Fruit fly (Drosophila melanogaster): ENCODE measurements around the gene CycE.
"Not testable (repeated sequence)": the region's sequence is repeated elsewhere in the genome, so short reads cannot be mapped to it uniquely, and the experiment has no call there.

Gene CycE

DNA sequence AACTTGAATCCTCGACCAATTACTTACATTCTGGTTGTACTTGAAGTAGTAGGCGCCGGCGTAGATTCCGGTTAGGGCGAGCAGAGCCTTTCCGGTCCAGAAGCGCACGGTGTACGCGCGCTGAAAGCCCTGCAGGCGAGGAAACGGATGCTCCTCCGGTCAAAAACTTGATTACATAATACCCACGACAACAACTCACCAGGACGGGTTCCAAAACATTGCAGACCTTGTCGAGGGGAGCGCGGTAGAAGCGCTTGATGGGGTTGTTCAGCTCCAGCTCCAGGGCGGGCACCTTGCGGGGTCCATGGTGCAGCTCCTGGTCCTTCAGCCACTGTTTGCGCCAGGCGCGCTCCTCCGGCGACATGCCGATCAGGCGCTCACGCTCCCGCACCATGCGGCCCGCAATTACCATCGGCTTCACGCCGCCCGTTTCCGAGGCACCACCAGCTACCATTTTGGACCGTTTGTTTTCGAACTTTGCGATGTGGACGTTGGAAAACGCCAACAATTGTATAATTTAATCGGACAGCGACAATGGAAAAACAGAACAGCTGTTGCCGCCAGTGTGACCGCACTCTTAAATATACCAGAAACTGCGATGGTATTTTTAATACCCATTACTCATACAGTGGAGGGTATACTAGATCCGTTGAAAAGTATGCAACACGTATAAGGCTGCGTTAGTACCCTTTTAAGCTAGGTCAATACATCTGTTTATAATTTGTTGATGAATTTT, 2.7 kb upstream of the CycE start, which contains the start of gene ND-B17:
Gene ND-B17, minus strand, starts transcription at position 556 of the 736 bp plus-strand sequence.
- TF ChIP-seq CG8478 (optimal IDR thresholded peaks at IDR 0.05): no peak
- TF ChIP-seq CTCF (optimal IDR thresholded peaks at IDR 0.05): no peak

DNA sequence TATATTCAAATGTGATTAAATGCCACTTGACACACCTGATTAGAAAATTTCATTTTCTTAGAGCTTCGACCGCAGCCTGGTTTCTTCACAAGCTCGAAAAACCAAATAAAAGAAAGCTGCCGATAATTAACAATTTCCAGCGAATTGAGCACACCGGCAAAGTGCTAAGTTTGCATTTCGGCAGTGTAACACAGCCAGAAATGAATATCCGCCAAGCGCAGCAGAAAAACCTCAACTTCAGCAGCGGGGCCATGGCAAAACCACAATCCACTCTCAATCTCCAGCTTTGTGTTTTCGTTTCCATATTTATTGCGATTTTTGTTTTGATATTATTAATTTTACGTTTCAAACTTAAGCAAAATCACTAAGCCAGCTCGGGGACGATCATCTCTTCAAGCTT, 1.4 kb upstream of the CycE start:
- TF ChIP-seq CG8478 (optimal IDR thresholded peaks at IDR 0.05): no peak
- no peak for TF ChIP-seq CTCF (optimal IDR thresholded peaks at IDR 0.05)

dm6 chr2L:15748261-15748553, 257 bp upstream of the CycE start:
- TF ChIP-seq CG8478 (optimal IDR thresholded peaks at IDR 0.05): no peak
- no peak for TF ChIP-seq CTCF (optimal IDR thresholded peaks at IDR 0.05)

dm6 chr2L:15746600-15747393, 1.2 kb downstream of the CycE start:
- no peak for TF ChIP-seq CTCF (optimal IDR thresholded peaks at IDR 0.05)
- no peak for TF ChIP-seq CG8478 (optimal IDR thresholded peaks at IDR 0.05)

dm6 chr2L:15745989-15746388, 2.0 kb downstream of the CycE start:
- TF ChIP-seq CTCF (optimal IDR thresholded peaks at IDR 0.05): no peak
- no peak for TF ChIP-seq CG8478 (optimal IDR thresholded peaks at IDR 0.05)

DNA sequence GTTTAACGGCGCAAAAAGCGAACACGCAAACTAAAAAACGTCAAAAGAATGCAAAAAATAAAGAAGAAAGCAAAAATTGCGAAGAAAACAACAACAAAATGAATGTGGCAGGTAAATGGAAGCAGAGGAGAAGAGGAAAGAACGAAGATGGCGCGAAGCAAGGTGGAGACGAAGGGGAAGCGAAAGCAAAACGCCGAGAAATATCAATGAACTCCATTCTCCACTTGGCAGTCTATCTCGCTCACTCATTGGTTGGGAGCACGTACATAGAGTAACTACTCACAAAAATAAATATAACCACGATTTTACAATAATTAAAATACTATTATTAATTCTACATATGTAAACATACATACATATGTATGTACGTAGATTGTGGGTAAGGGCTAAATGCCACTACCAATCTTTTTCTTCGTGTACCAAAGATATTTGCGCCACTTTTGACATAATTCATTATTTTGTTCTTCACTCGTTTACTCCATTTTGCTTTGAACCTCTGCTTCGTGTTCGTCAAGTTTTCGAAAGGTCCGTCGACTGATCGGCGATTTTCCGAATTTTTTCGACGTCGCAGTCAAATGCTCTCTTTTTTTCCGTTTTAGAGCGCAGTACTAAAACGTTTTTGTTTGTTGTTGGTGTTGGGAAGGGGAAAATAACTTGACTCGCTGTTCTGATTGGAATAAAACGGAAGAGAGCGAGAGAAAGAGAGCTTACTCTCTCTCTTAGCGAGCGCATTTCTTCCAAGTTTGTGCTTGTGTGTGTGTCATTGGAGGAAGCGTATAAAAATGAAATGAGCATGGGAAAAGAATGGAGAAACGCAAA, 2.7 kb downstream of the CycE start:
- no peak for TF ChIP-seq CG8478 (optimal IDR thresholded peaks at IDR 0.05)
- TF ChIP-seq CTCF (optimal IDR thresholded peaks at IDR 0.05): no peak

DNA sequence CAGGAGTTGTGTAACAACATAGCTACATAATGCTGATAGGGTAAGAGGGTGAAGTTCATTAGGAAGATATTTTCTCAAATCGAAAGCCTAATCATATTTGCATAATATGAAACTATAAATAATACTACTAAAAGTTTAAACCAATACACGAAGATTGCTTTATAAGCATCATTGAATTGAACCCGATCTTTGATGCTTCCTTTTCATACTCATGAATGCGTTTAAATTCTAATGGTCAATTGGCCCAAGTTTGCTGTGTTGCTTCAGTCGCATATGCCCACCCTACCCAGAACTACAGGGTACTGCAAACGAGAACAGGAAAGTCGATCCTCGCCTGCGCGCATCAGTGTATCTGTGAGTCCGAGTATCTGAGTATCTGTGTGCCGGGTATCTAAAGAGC, 4.4 kb downstream of the CycE start:
- TF ChIP-seq CG8478 (optimal IDR thresholded peaks at IDR 0.05): no peak
- TF ChIP-seq CTCF (optimal IDR thresholded peaks at IDR 0.05): no peak

dm6 chr2L:15742976-15743375, 5.0 kb downstream of the CycE start:
- TF ChIP-seq CTCF (optimal IDR thresholded peaks at IDR 0.05) (no peak), CG8478 (optimal IDR thresholded peaks at IDR 0.05) (no peak)

dm6 chr2L:15741418-15741817, 6.5 kb downstream of the CycE start:
- TF ChIP-seq CTCF (optimal IDR thresholded peaks at IDR 0.05): no peak
- TF ChIP-seq CG8478 (optimal IDR thresholded peaks at IDR 0.05): no peak

DNA sequence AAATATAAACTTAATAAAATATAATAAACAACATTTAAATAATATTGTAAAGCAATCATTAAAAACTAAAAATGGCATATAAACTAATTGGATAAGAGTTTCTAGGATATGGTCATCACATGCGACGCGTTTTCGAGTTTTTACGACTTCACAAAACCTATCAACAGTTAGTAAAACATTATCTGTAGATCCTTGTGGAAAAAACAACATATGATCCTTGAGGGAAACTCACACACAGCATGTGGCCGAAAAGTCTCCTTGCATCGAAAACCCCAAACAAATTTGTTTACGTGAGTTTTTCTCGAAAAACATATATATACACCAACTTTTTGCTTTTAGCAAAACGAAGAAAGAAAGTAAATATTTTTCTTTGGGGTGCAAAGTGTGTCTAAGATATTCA, 7.0 kb downstream of the CycE start:
- TF ChIP-seq CG8478 (optimal IDR thresholded peaks at IDR 0.05) (no peak), CTCF (optimal IDR thresholded peaks at IDR 0.05) (no peak)

dm6 chr2L:15735918-15736317, 12.0 kb downstream of the CycE start:
- TF ChIP-seq CG8478 (optimal IDR thresholded peaks at IDR 0.05): no peak
- TF ChIP-seq CTCF (optimal IDR thresholded peaks at IDR 0.05): no peak

- no peak for TF ChIP-seq CTCF (optimal IDR thresholded peaks at IDR 0.05)
- no peak for TF ChIP-seq CG8478 (optimal IDR thresholded peaks at IDR 0.05)
These were observed 16.3 kb downstream of the CycE start for dm6 chr2L:15731687-15732086.

dm6 chr2L:15718172-15718571, 29.8 kb downstream of the CycE start, which contains the start of gene stol:
TSS of gene stol (minus strand) at chr2L:15718272.
- TF ChIP-seq CTCF, CG8478 (optimal IDR thresholded peaks at IDR 0.05): not testable (repeated sequence)

DNA sequence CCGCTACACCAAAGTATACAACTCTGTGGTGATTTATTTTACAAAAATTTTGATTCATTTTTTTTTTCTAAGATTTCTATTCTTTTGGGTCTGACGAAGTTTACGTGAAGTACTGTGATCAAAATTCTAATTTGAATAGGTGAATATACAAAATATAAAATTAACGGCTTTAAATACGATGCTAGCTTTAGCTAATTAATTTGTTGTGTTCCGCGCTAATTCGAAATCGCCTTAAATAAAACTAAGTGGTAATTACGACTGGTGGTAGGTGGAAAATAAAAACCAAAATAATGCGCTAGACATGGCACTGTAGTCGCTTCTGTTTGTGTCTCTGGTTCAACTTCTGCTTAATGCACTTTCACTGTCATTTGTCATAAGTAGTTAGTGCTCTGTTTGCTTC, 37.0 kb downstream of the CycE start, which contains the start of gene CG43924:
Gene CG43924, minus strand, starts transcription at position 101 of the 400 bp plus-strand sequence.
- TF ChIP-seq CTCF, CG8478 (optimal IDR thresholded peaks at IDR 0.05): not testable (repeated sequence)

DNA sequence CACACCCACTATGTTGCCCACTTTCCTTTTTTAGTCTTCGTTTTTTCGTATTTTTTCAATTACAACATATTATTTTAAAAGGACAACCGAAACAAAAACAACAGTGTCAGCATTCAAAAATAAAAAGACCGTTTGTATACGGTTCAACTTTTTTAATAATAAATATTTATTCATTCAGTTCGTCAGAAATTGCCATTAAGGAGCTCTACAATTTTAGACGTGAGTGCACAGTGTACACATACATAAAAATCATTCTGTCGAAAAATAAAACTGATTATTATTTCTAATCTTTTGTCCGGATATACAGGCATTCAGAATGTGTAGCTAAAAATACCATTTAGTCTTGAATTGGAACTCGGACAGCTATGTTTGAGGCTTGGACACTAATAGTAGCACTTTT, 43.1 kb downstream of the CycE start, which contains the start of gene CG31827:
Gene CG31827, plus strand, starts transcription at position 301 of the 400 bp plus-strand sequence.
- not testable (repeated sequence) for TF ChIP-seq CG8478, CTCF (optimal IDR thresholded peaks at IDR 0.05)
